Worm (Caenorhabditis elegans) whole organism, L3 larva: ENCODE results near the gene pro-1.
A peak's percentile ranks its signal among the peaks of the same experiment; 100 is the strongest.

ENCODE experiments used
- R02D3.7 ChIP-seq: fragments of 150-350 bp; optimal IDR thresholded peaks from 2 replicates; lab custom pipeline; 2014; ENCODE audit warnings: missing biosample characterization, missing genetic modification characterization
- ZK546.5 ChIP-seq: sonication (generic microtip); optimal IDR thresholded peaks from 2 replicates; lab custom pipeline; 2017; ENCODE audit warnings: missing biosample characterization, missing genetic modification characterization
- ama-1 ChIP-seq: fragments of 150-350 bp; optimal IDR thresholded peaks from 2 replicates; lab custom pipeline; 2018
- ceh-16 ChIP-seq: sonication (generic microtip); optimal IDR thresholded peaks from 2 replicates; lab custom pipeline; 2017; ENCODE audit warnings: missing biosample characterization, missing genetic modification characterization
- ceh-28 ChIP-seq: fragments of 150-350 bp; optimal IDR thresholded peaks from 2 replicates; lab custom pipeline; 2014; ENCODE audit warnings: missing biosample characterization, missing genetic modification reagents, missing genetic modification characterization
- ceh-9 ChIP-seq: sonication (generic microtip); optimal IDR thresholded peaks from 2 replicates; lab custom pipeline; 2018; ENCODE audit warnings: missing biosample characterization, missing genetic modification characterization
- egl-5 ChIP-seq: fragments of 150-350 bp; optimal IDR thresholded peaks from 2 replicates; lab custom pipeline; 2017; ENCODE audit warnings: missing biosample characterization, missing genetic modification reagents, missing genetic modification characterization, inconsistent platforms
- elt-2 ChIP-seq: sonication (generic microtip); optimal IDR thresholded peaks from 2 replicates; lab custom pipeline; 2016; ENCODE audit warnings: missing genetic modification reagents, mild to moderate bottlenecking, missing genetic modification characterization, missing compliant biosample characterization
- elt-3 ChIP-seq, 3 experiments: fragments of 150-350 bp in 1 of 3; sonication (generic microtip) in 2 of 3; optimal IDR thresholded peaks; 2 replicates in 2 of 3; 4 replicates in 1 of 3; lab custom pipeline; 2014 to 2017; ENCODE audit warnings: missing biosample characterization in 3 of 3, missing genetic modification characterization in 3 of 3
- eor-1 ChIP-seq, 2 experiments: fragments of 150-350 bp; optimal IDR thresholded peaks; 2 replicates each; lab custom pipeline; 2014 to 2018; ENCODE audit warnings: missing biosample characterization in 2 of 2, missing genetic modification characterization in 2 of 2
- fkh-10 ChIP-seq: sonication (generic microtip); optimal IDR thresholded peaks from 2 replicates; lab custom pipeline; 2017; ENCODE audit warnings: missing biosample characterization, missing genetic modification reagents, missing genetic modification characterization
- fkh-2 ChIP-seq: fragments of 150-350 bp; optimal IDR thresholded peaks from 2 replicates; lab custom pipeline; 2014; ENCODE audit warnings: missing biosample characterization, missing genetic modification reagents, missing genetic modification characterization
- hmg-11 ChIP-seq: sonication (generic microtip); optimal IDR thresholded peaks from 2 replicates; lab custom pipeline; 2016; ENCODE audit warnings: missing genetic modification characterization, missing compliant biosample characterization
- jun-1 ChIP-seq: fragments of 150-350 bp; optimal IDR thresholded peaks from 2 replicates; lab custom pipeline; 2014; ENCODE audit warnings: missing biosample characterization, missing genetic modification reagents, missing genetic modification characterization
- lin-15B ChIP-seq: fragments of 150-350 bp; optimal IDR thresholded peaks from 2 replicates; lab custom pipeline; 2014; ENCODE audit warnings: missing biosample characterization, missing genetic modification characterization
- lsy-12 ChIP-seq: sonication (generic microtip); optimal IDR thresholded peaks from 2 replicates; lab custom pipeline; 2016; ENCODE audit warnings: mild to moderate bottlenecking, missing genetic modification characterization, missing compliant biosample characterization
- mml-1 ChIP-seq: fragments of 150-350 bp; sonication (generic microtip); optimal IDR thresholded peaks from 3 replicates; lab custom pipeline; 2014; ENCODE audit warnings: missing biosample characterization, missing genetic modification characterization
- nfya-1 ChIP-seq: sonication (generic microtip); optimal IDR thresholded peaks from 2 replicates; lab custom pipeline; 2017; ENCODE audit warnings: missing genetic modification characterization, mild to moderate bottlenecking, missing compliant biosample characterization, antibody characterized with exemption, moderate library complexity; ENCODE audit not compliant: insufficient read depth
- nhr-11 ChIP-seq: fragments of 150-350 bp; optimal IDR thresholded peaks from 2 replicates; lab custom pipeline; 2014; ENCODE audit warnings: missing biosample characterization, missing genetic modification characterization
- nhr-12 ChIP-seq: fragments of 150-350 bp; optimal IDR thresholded peaks from 2 replicates; lab custom pipeline; 2014; ENCODE audit warnings: missing biosample characterization, missing genetic modification characterization
- nhr-23 ChIP-seq: fragments of 150-350 bp; optimal IDR thresholded peaks from 2 replicates; lab custom pipeline; 2014; ENCODE audit warnings: missing biosample characterization, missing genetic modification reagents, missing genetic modification characterization
- nhr-237 ChIP-seq: fragments of 150-350 bp; optimal IDR thresholded peaks from 2 replicates; lab custom pipeline; 2014; ENCODE audit warnings: missing biosample characterization, missing genetic modification characterization
- nhr-25 ChIP-seq: sonication (generic microtip); optimal IDR thresholded peaks from 2 replicates; lab custom pipeline; 2017; ENCODE audit warnings: missing biosample characterization, missing genetic modification characterization
- nhr-28 ChIP-seq: fragments of 150-350 bp; optimal IDR thresholded peaks from 2 replicates; lab custom pipeline; 2014; ENCODE audit warnings: missing biosample characterization, missing genetic modification characterization
- nhr-43 ChIP-seq: sonication (generic microtip); optimal IDR thresholded peaks from 2 replicates; lab custom pipeline; 2016; ENCODE audit warnings: mild to moderate bottlenecking, missing genetic modification characterization, missing compliant biosample characterization; ENCODE audit not compliant: poor library complexity, severe bottlenecking
- nhr-67 ChIP-seq: fragments of 150-350 bp; optimal IDR thresholded peaks from 2 replicates; lab custom pipeline; 2014; ENCODE audit warnings: missing biosample characterization, missing genetic modification characterization
- nhr-76 ChIP-seq: fragments of 150-350 bp; sonication (generic microtip); optimal IDR thresholded peaks from 5 replicates; lab custom pipeline; 2014; ENCODE audit warnings: missing biosample characterization, missing genetic modification characterization
- nhr-77 ChIP-seq: fragments of 150-350 bp; optimal IDR thresholded peaks from 2 replicates; lab custom pipeline; 2014; ENCODE audit warnings: missing biosample characterization, missing genetic modification characterization
- pha-4 ChIP-seq: fragments of 150-350 bp; optimal IDR thresholded peaks from 2 replicates; lab custom pipeline; 2014; ENCODE audit warnings: missing biosample characterization, missing genetic modification reagents, missing genetic modification characterization
- pqm-1 ChIP-seq: fragments of 150-350 bp; optimal IDR thresholded peaks from 2 replicates; lab custom pipeline; 2017; ENCODE audit warnings: missing biosample characterization, missing genetic modification characterization, inconsistent platforms
- sea-2 ChIP-seq: fragments of 150-350 bp; sonication (generic microtip); optimal IDR thresholded peaks from 4 replicates; lab custom pipeline; 2014; ENCODE audit warnings: missing biosample characterization, missing genetic modification reagents, missing genetic modification characterization
- skn-1 ChIP-seq: fragments of 150-350 bp; optimal IDR thresholded peaks from 2 replicates; lab custom pipeline; 2014; ENCODE audit warnings: missing biosample characterization, missing genetic modification characterization
- snpc-4 ChIP-seq: fragments of 150-350 bp; optimal IDR thresholded peaks from 2 replicates; lab custom pipeline; 2014; ENCODE audit warnings: missing biosample characterization, missing genetic modification characterization
- tbx-2 ChIP-seq: sonication (generic microtip); optimal IDR thresholded peaks from 2 replicates; lab custom pipeline; 2016; ENCODE audit warnings: mild to moderate bottlenecking, missing genetic modification characterization, missing compliant biosample characterization
- unc-62 ChIP-seq: fragments of 150-350 bp; sonication (generic microtip); optimal IDR thresholded peaks from 4 replicates; lab custom pipeline; 2014; ENCODE audit warnings: missing biosample characterization, missing genetic modification reagents, missing genetic modification characterization
- ztf-4 ChIP-seq: fragments of 150-350 bp; optimal IDR thresholded peaks from 2 replicates; lab custom pipeline; 2014; ENCODE audit warnings: missing biosample characterization, missing genetic modification characterization

pro-1 gene

DNA sequence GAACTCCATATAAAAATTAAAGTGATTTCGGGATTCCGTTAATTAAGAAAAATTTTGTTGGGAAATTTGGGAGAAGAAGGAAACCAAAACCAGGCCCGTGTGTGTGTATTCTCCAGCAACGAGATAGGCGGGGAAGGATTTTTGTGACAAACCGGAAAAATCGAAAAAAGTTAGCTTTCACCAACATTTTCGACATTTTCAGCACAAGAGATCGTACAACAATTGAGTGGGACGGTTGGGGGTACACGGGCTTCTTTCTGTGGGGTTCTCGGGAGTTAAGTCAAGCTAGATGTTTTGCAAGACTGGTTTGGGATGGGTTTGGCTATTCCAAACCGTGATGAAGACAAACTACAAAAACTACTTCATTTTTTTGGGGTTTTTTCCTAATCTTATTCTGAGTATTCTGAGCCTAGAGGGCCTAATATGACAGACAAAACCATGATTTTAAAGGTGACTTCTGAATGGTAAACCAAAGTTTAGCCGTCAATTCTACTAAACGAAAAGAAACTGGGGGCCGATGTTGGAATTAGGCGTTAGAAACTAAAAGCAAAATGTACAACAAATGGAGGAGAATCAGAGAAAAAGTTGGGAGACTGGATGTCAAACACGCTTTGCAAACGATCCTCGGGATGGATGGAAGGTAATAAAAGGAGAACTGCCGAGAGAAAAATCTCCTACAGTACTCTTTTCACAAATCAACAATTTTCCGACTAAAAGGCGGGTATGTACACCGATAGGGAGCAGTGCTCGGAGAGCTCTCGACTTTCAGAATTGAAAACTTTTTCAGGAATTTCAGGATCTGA is 1.1 kb upstream of the pro-1 start:
- TF ChIP-seq nhr-28 (no peak), nfya-1 (tag; lab: Kevin White, UChicago) (peak; percentile 40), nhr-23 (tag; lab: Kevin White, UChicago) (peak; percentile 50), nhr-11 (peak; percentile 1), ZK546.5 (tag; lab: Kevin White, UChicago) (no peak), ztf-4 (tag; lab: Kevin White, UChicago) (peak; percentile 62), skn-1 (no peak), nhr-43 (tag; lab: Kevin White, UChicago) (peak; percentile 70), pqm-1 (tag; lab: Kevin White, UChicago) (no peak), jun-1 (peak; percentile 12), nhr-12 (tag; lab: Kevin White, UChicago) (no peak), sea-2 (no peak), ama-1 (peak; percentile 90), nhr-25 (tag; lab: Kevin White, UChicago) (peak; percentile 69), nhr-67 (no peak)

ce11 chrII:10539232-10539631 is 2.6 kb downstream of the pro-1 start, which contains the start of gene R166.3:
Gene R166.3 (minus strand): TSS chrII:10539332.
- TF ChIP-seq ceh-16 (tag; lab: Kevin White, UChicago) = no peak
- TF ChIP-seq mml-1 (tag; lab: Kevin White, UChicago) = no peak
- no peak for TF ChIP-seq nfya-1 (tag; lab: Kevin White, UChicago)
- no peak for TF ChIP-seq nhr-12 (tag; lab: Kevin White, UChicago)
- TF ChIP-seq skn-1 = no peak
- TF ChIP-seq fkh-10 (GFP tag; lab: Kevin White, UChicago) = no peak
- TF ChIP-seq pha-4 (tag; lab: Kevin White, UChicago) = no peak
- TF ChIP-seq tbx-2 (tag; lab: Kevin White, UChicago) = no peak
- no peak for TF ChIP-seq nhr-28
- TF ChIP-seq nhr-77 (tag; lab: Kevin White, UChicago) = no peak
- no peak for TF ChIP-seq nhr-76 (tag; lab: Kevin White, UChicago)
- no peak for TF ChIP-seq ceh-28 (tag; lab: Kevin White, UChicago)
- TF ChIP-seq ceh-9 = no peak
- TF ChIP-seq elt-3 (tag; optimal IDR thresholded peaks at IDR 0.05; lab: Kevin White, UChicago) = no peak
- TF ChIP-seq unc-62 (GFP tag; lab: Kevin White, UChicago) = no peak
- no peak for TF ChIP-seq sea-2
- no peak for TF ChIP-seq nhr-43 (tag; lab: Kevin White, UChicago)
- TF ChIP-seq nhr-237 (tag; lab: Kevin White, UChicago) = no peak

DNA sequence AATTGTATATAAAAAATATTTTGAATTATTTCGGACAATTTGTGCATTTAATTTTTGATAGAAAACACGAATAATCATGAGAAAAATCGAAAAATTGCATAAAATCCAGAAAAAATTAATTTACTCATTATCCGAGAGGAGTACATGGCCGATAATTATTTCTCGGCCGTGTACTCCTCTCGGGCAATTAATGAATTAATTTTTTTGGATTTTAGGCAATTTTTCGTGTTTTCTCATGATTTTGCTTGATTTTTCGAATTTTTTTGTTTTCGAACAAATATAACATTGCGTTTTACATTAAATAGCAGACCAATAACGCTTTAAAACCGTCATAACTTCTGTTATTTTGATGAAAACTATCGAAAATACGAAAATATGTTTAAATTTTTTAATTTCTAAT is 3.8 kb downstream of the pro-1 start:
- TF ChIP-seq lsy-12 (peak; percentile 51), nfya-1 (tag; lab: Kevin White, UChicago) (peak; percentile 50), hmg-11 (peak; percentile 30), tbx-2 (tag; lab: Kevin White, UChicago) (no peak), snpc-4 (no peak), ceh-9 (no peak), fkh-2 (tag; lab: Kevin White, UChicago) (no peak), R02D3.7 (tag; lab: Kevin White, UChicago) (peak; percentile 14), nhr-43 (tag; lab: Kevin White, UChicago) (peak; percentile 79), eor-1 (tag; optimal IDR thresholded peaks at IDR 0.05; lab: Kevin White, UChicago) (no peak), nhr-23 (tag; lab: Kevin White, UChicago) (peak; percentile 64), skn-1 (no peak), lin-15B (tag; lab: Kevin White, UChicago) (peak; percentile 39), pha-4 (tag; lab: Kevin White, UChicago) (peak; percentile 61), elt-2 (tag; lab: Kevin White, UChicago) (peak; percentile 28), egl-5 (tag; lab: Kevin White, UChicago) (peak; percentile 16)
